Worm (Caenorhabditis elegans): ENCODE measurements around the gene fbxc-40.

ce11 chrII:988437-988836, 2.6 kb downstream of the fbxc-40 start, which contains the start of gene fbxc-39:
- TF ChIP-seq tra-4 (tag; optimal IDR thresholded peaks at IDR 0.05) = no peak
- TF ChIP-seq ama-1 (optimal IDR thresholded peaks at IDR 0.05) = no peak
- no peak for TF ChIP-seq sea-1 (GFP tag; conservative IDR thresholded peaks at IDR 0.05)

Data from whole organism, early embryonic.